Worm (Caenorhabditis elegans) whole organism, L1 larva: ENCODE data around the gene Y50D4A.4.

Experiments used
- ama-1 ChIP-seq: fragments of 150-350 bp; optimal IDR thresholded peaks from 2 replicates; lab custom pipeline; 2014
- egl-27 ChIP-seq, 2 experiments: fragments of 150-350 bp in 1 of 2; sonication (generic microtip); optimal IDR thresholded peaks; 3 replicates each; lab custom pipeline; 2017 to 2018; ENCODE audit warnings: missing biosample characterization in 2 of 2, missing genetic modification characterization in 2 of 2, missing genetic modification reagents in 2 of 2
- elt-3 ChIP-seq, 6 experiments: fragments of 150-350 bp in 1 of 6; sonication (generic microtip); optimal IDR thresholded peaks; 2 replicates each; lab custom pipeline; 2017 to 2018; ENCODE audit warnings: missing biosample characterization in 6 of 6, missing genetic modification characterization in 6 of 6, inconsistent platforms in 1 of 6
- fos-1 ChIP-seq: fragments of 150-350 bp; optimal IDR thresholded peaks from 2 replicates; lab custom pipeline; 2014; ENCODE audit warnings: missing biosample characterization, missing genetic modification characterization
- mdl-1 ChIP-seq, 2 experiments: fragments of 150-350 bp; optimal IDR thresholded peaks; 2 replicates each; lab custom pipeline; 2014 to 2017; ENCODE audit warnings: missing biosample characterization in 2 of 2, missing genetic modification characterization in 2 of 2, inconsistent platforms in 1 of 2
- mep-1 ChIP-seq: fragments of 150-350 bp; optimal IDR thresholded peaks from 2 replicates; lab custom pipeline; 2014; ENCODE audit warnings: missing biosample characterization, missing genetic modification characterization
- nhr-237 ChIP-seq: fragments of 150-350 bp; optimal IDR thresholded peaks from 2 replicates; lab custom pipeline; 2014; ENCODE audit warnings: missing biosample characterization, missing genetic modification characterization
- nhr-77 ChIP-seq: fragments of 150-350 bp; optimal IDR thresholded peaks from 2 replicates; lab custom pipeline; 2014; ENCODE audit warnings: missing biosample characterization, missing genetic modification characterization
- nhr-85 ChIP-seq: sonication (generic microtip); peaks from one replicate; lab custom pipeline; 2016; ENCODE audit warnings: missing genetic modification characterization, inconsistent platforms, missing compliant biosample characterization
- pqm-1 ChIP-seq: sonication (generic microtip); optimal IDR thresholded peaks from 3 replicates; lab custom pipeline; 2017; ENCODE audit warnings: missing biosample characterization, missing genetic modification characterization
- tlp-1 ChIP-seq: fragments of 150-350 bp; optimal IDR thresholded peaks from 2 replicates; lab custom pipeline; 2014; ENCODE audit warnings: missing biosample characterization, missing genetic modification characterization
- xbp-1 ChIP-seq: sonication (generic microtip); optimal IDR thresholded peaks from 2 replicates; lab custom pipeline; 2016; ENCODE audit warnings: missing genetic modification characterization, missing compliant biosample characterization
- ztf-4 ChIP-seq: fragments of 150-350 bp; optimal IDR thresholded peaks from 2 replicates; lab custom pipeline; 2014; ENCODE audit warnings: missing biosample characterization, missing genetic modification characterization

- TF ChIP-seq mdl-1 (tag; optimal IDR thresholded peaks at IDR 0.05; lab: Kevin White, UChicago): no peak
- TF ChIP-seq ztf-4 (tag; lab: Kevin White, UChicago): no peak
- TF ChIP-seq ama-1: no peak
- no peak for TF ChIP-seq tlp-1 (tag; lab: Kevin White, UChicago)
- no peak for TF ChIP-seq pqm-1
- TF ChIP-seq mep-1 (tag; lab: Kevin White, UChicago): no peak
- TF ChIP-seq elt-3 (tag; optimal IDR thresholded peaks at IDR 0.05; lab: Kevin White, UChicago): no peak
- no peak for TF ChIP-seq nhr-77 (tag; lab: Kevin White, UChicago)
- no peak for TF ChIP-seq fos-1 (tag; lab: Kevin White, UChicago)
- no peak for TF ChIP-seq egl-27 (tag; optimal IDR thresholded peaks at IDR 0.05; lab: Kevin White, UChicago)
- TF ChIP-seq nhr-237 (tag; lab: Kevin White, UChicago): no peak
- TF ChIP-seq nhr-85 (tag; lab: Kevin White, UChicago): no peak
- TF ChIP-seq xbp-1 (tag; lab: Kevin White, UChicago): no peak
These were observed 53.7 kb downstream of the Y50D4A.4 start for ce11 chrV:1142251-1142650.
